Fruit fly (Drosophila melanogaster) whole organism, adult: ENCODE measurements around the gene CG7378.

Experiments used
- CG14711 ChIP-seq: fragments of 200-800 bp; sonication (Bioruptor generic); optimal IDR thresholded peaks from 2 replicates; lab custom pipeline; 2018; ENCODE audit warnings: missing biosample characterization, mild to moderate bottlenecking, missing genetic modification characterization, moderate library complexity
- CG1620 ChIP-seq: fragments of 200-800 bp; sonication (Bioruptor generic); optimal IDR thresholded peaks from 2 replicates; lab custom pipeline; 2016; ENCODE audit warnings: missing biosample characterization, missing genetic modification characterization
- CG5204 ChIP-seq: fragments of 200-800 bp; sonication (Bioruptor generic); optimal IDR thresholded peaks from 2 replicates; lab custom pipeline; 2016; ENCODE audit warnings: missing biosample characterization, missing genetic modification characterization
- CG7101 ChIP-seq: fragments of 200-800 bp; sonication (Bioruptor generic); optimal IDR thresholded peaks from 2 replicates; lab custom pipeline; 2018; ENCODE audit warnings: missing biosample characterization, mild to moderate bottlenecking, missing genetic modification characterization, moderate library complexity
- Clk ChIP-seq: fragments of 200-800 bp; sonication (Bioruptor generic); optimal IDR thresholded peaks from 2 replicates; lab custom pipeline; 2017; ENCODE audit warnings: missing biosample characterization, missing genetic modification characterization
- Hr96 ChIP-seq: fragments of 200-800 bp; sonication (Bioruptor generic); optimal IDR thresholded peaks from 2 replicates; lab custom pipeline; 2016; ENCODE audit warnings: missing biosample characterization, missing genetic modification characterization
- Mnt ChIP-seq: fragments of 200-800 bp; sonication (Bioruptor generic); optimal IDR thresholded peaks from 2 replicates; lab custom pipeline; 2016; ENCODE audit warnings: missing biosample characterization, mild to moderate bottlenecking, missing genetic modification characterization
- bab1 ChIP-seq: fragments of 200-800 bp; sonication (Bioruptor generic); optimal IDR thresholded peaks from 3 replicates; lab custom pipeline; 2019; ENCODE audit warnings: missing biosample characterization, mild to moderate bottlenecking, missing genetic modification characterization, moderate library complexity
- cic ChIP-seq: fragments of 200-800 bp; sonication (Bioruptor generic); optimal IDR thresholded peaks from 2 replicates; lab custom pipeline; 2017; ENCODE audit warnings: missing biosample characterization, mild to moderate bottlenecking, missing genetic modification characterization, moderate library complexity
- kay ChIP-seq: fragments of 200-800 bp; sonication (Bioruptor generic); peaks from one replicate; lab custom pipeline; 2016; ENCODE audit warnings: missing biosample characterization, missing genetic modification characterization, borderline replicate concordance
- tj ChIP-seq: fragments of 200-800 bp; sonication (Bioruptor generic); optimal IDR thresholded peaks from 3 replicates; lab custom pipeline; 2017; ENCODE audit warnings: missing biosample characterization, mild to moderate bottlenecking, missing genetic modification characterization, moderate library complexity
- toe ChIP-seq: fragments of 200-800 bp; sonication (Bioruptor generic); optimal IDR thresholded peaks from 2 replicates; lab custom pipeline; 2016; ENCODE audit warnings: missing biosample characterization, missing genetic modification characterization

DNA sequence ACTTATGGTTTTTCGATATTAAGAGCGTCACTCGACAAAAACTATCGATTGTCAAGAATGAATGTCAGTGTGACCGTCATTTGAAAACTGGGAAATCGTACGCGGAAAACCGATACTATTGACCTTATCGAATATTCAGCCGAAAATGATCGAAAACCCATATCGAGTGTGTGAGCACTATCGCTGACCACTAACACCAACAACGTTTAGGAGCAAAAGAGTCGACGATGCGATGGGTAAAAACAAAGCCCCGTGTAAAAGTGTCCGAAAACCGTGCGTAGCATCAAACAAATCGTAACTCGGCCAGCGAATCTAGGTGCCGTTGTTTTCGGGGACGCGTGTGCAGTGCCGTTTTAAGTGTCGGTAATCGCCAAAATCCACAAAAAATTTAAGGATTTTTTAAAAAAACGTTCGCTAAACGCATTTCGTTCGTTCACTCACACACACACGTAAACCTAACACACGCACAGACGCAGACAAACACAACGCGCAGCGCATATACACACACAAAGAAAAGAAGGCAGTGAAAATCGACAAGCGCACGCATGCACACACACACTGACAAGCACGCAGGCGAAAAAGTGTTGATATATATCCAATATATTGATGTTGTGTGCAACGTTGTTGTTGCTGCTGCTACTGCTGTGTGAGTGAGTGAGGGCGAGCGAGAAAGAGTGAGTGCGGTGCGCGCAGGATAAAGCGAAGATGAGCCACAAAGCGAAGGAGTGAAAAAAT lies 36.3 kb upstream of the CG7378 start, which contains the start of the genes CG7326 and Dora:
- TF ChIP-seq toe (GFP tag; lab: Kevin White, UChicago) (no peak), Mnt (GFP tag; lab: Kevin White, UChicago) (peak; percentile 19), cic (GFP tag; lab: Kevin White, UChicago) (no peak), Hr96 (GFP tag; lab: Kevin White, UChicago) (no peak), kay (GFP tag; lab: Kevin White, UChicago) (no peak), CG5204 (GFP tag; lab: Kevin White, UChicago) (no peak), CG1620 (GFP tag; lab: Kevin White, UChicago) (no peak), tj (peak; percentile 72), bab1 (GFP tag; lab: Kevin White, UChicago) (peak; percentile 82), CG7101 (no peak), CG14711 (no peak), Clk (no peak)
